Worm (Caenorhabditis elegans) whole organism, early embryonic: Measurements from ENCODE around the gene slc-9B.2.
A peak's percentile ranks its signal among the peaks of the same experiment; 100 is the strongest.

ENCODE experiments used
- B0310.2 ChIP-seq: sonication (generic microtip); optimal IDR thresholded peaks from 2 replicates; lab custom pipeline; 2016; ENCODE audit warnings: mild to moderate bottlenecking, missing genetic modification characterization, missing compliant biosample characterization
- F13C5.2 ChIP-seq: sonication (generic microtip); optimal IDR thresholded peaks from 2 replicates; lab custom pipeline; 2017; ENCODE audit warnings: mild to moderate bottlenecking, missing genetic modification characterization, inconsistent platforms, missing compliant biosample characterization
- aly-1 ChIP-seq: sonication (generic microtip); optimal IDR thresholded peaks from 2 replicates; lab custom pipeline; 2016; ENCODE audit warnings: missing genetic modification characterization, missing compliant biosample characterization
- ama-1 ChIP-seq: fragments of 150-350 bp; optimal IDR thresholded peaks from 2 replicates; lab custom pipeline; 2014
- ceh-13 ChIP-seq: fragments of 200-800 bp; sonication (Bioruptor generic); optimal IDR thresholded peaks from 2 replicates; lab custom pipeline; 2018; ENCODE audit warnings: mild to moderate bottlenecking, missing genetic modification characterization, missing compliant biosample characterization
- ceh-36 ChIP-seq: sonication (generic microtip); optimal IDR thresholded peaks from 2 replicates; lab custom pipeline; 2016; ENCODE audit warnings: missing genetic modification characterization, inconsistent platforms, missing compliant biosample characterization
- ets-7 ChIP-seq: sonication (generic microtip); optimal IDR thresholded peaks from 2 replicates; lab custom pipeline; 2016; ENCODE audit warnings: missing genotype, missing genetic modification characterization, missing compliant biosample characterization
- flt-1 ChIP-seq: fragments of 200-800 bp; sonication (Bioruptor generic); IDR thresholded peaks from 2 replicates; pipeline ENCODE4 v1.3.6; 2022; ENCODE audit warnings: missing genetic modification characterization, missing compliant biosample characterization
- hmbx-1 ChIP-seq: sonication (generic microtip); optimal IDR thresholded peaks from 2 replicates; lab custom pipeline; 2016; ENCODE audit warnings: mild to moderate bottlenecking, missing genetic modification characterization, missing compliant biosample characterization
- hmg-4 ChIP-seq: fragments of 200-800 bp; sonication (Bioruptor generic); optimal IDR thresholded peaks from 2 replicates; lab custom pipeline; 2018; ENCODE audit warnings: mild to moderate bottlenecking, missing genetic modification characterization, missing compliant biosample characterization
- hnd-1 ChIP-seq: sonication (generic microtip); optimal IDR thresholded peaks from 2 replicates; lab custom pipeline; 2016; ENCODE audit warnings: missing genetic modification characterization, missing compliant biosample characterization
- pes-1 ChIP-seq: fragments of 200-800 bp; sonication (Bioruptor generic); IDR thresholded peaks from 2 replicates; pipeline ENCODE4 v1.3.6; 2022; ENCODE audit warnings: missing genetic modification reagents, missing genetic modification characterization, missing compliant biosample characterization
- scrt-1 ChIP-seq: fragments of 200-800 bp; sonication (Bioruptor generic); IDR thresholded peaks from 2 replicates; pipeline ENCODE4 v1.3.6; 2022; ENCODE audit warnings: missing genetic modification characterization, missing compliant biosample characterization
- sea-1 ChIP-seq: fragments of 200-800 bp; sonication (Bioruptor generic); conservative IDR thresholded peaks from 2 replicates; pipeline ENCODE4 v1.3.6; 2022; ENCODE audit warnings: missing genetic modification characterization, missing compliant biosample characterization
- tbx-11 ChIP-seq: fragments of 200-800 bp; sonication (Bioruptor generic); IDR thresholded peaks from 2 replicates; pipeline ENCODE4 v1.3.6; 2022; ENCODE audit warnings: missing genetic modification characterization, missing compliant biosample characterization
- tbx-37 ChIP-seq: fragments of 200-800 bp; sonication (Bioruptor generic); conservative IDR thresholded peaks from 2 replicates; pipeline ENCODE4 v1.3.6; 2022; ENCODE audit warnings: missing genetic modification reagents, missing genetic modification characterization, missing compliant biosample characterization
- tra-4 ChIP-seq: sonication (generic microtip); optimal IDR thresholded peaks from 2 replicates; lab custom pipeline; 2017; ENCODE audit warnings: missing genetic modification characterization, missing compliant biosample characterization

The slc-9B.2 gene

ce11 chrV:16333412-16333811 lies 5.4 kb upstream of the slc-9B.2 start, which contains the start of gene srh-167:
TSS of gene srh-167 (plus strand) at chrV:16333712.
- TF ChIP-seq flt-1 (GFP tag; lab: Robert Waterston, UW) (no peak), pes-1 (GFP tag; lab: Robert Waterston, UW) (no peak), ceh-13 (no peak), tra-4 (tag; lab: Kevin White, UChicago) (no peak), tbx-11 (GFP tag; lab: Robert Waterston, UW) (no peak), scrt-1 (no peak), ets-7 (tag; lab: Kevin White, UChicago) (no peak), hmg-4 (GFP tag; lab: Kevin White, UChicago) (no peak), ceh-36 (tag; lab: Kevin White, UChicago) (no peak), F13C5.2 (tag; lab: Kevin White, UChicago) (no peak), sea-1 (GFP tag; lab: Robert Waterston, UW) (no peak), hmbx-1 (tag; lab: Kevin White, UChicago) (no peak), B0310.2 (tag; lab: Kevin White, UChicago) (no peak), tbx-37 (GFP tag; lab: Robert Waterston, UW) (no peak), hnd-1 (tag; lab: Kevin White, UChicago) (no peak), aly-1 (no peak), ama-1 (lab: Kevin White, UChicago) (no peak)

- no peak for TF ChIP-seq F13C5.2 (tag; lab: Kevin White, UChicago)
- TF ChIP-seq ceh-36 (tag; lab: Kevin White, UChicago) = no peak
- no peak for TF ChIP-seq tbx-37 (GFP tag; lab: Robert Waterston, UW)
- no peak for TF ChIP-seq hmg-4 (GFP tag; lab: Kevin White, UChicago)
- TF ChIP-seq aly-1 = no peak
Observed at ce11 chrV:16336326-16336725, 2.5 kb upstream of the slc-9B.2 start, which contains the start of gene srw-87. TSS of gene srw-87 (plus strand) at chrV:16336626.

- TF ChIP-seq tra-4 (tag; lab: Kevin White, UChicago) (no peak), ceh-36 (tag; lab: Kevin White, UChicago) (no peak), hmg-4 (GFP tag; lab: Kevin White, UChicago) (no peak), hnd-1 (tag; lab: Kevin White, UChicago) (no peak), hmbx-1 (tag; lab: Kevin White, UChicago) (no peak)
Observed at ce11 chrV:16342258-16342618, 3.4 kb downstream of the slc-9B.2 start, which contains the start of gene nhr-193. TSS of gene nhr-193 (plus strand) at chrV:16342308.

- TF ChIP-seq hmg-4 (GFP tag; lab: Kevin White, UChicago) (no peak), F13C5.2 (tag; lab: Kevin White, UChicago) (no peak), tbx-37 (GFP tag; lab: Robert Waterston, UW) (no peak), sea-1 (GFP tag; lab: Robert Waterston, UW) (no peak), ceh-36 (tag; lab: Kevin White, UChicago) (no peak), ceh-13 (no peak), ets-7 (tag; lab: Kevin White, UChicago) (no peak), ama-1 (lab: Kevin White, UChicago) (no peak), hnd-1 (tag; lab: Kevin White, UChicago) (no peak), scrt-1 (no peak), tbx-11 (GFP tag; lab: Robert Waterston, UW) (no peak), tra-4 (tag; lab: Kevin White, UChicago) (no peak), pes-1 (GFP tag; lab: Robert Waterston, UW) (no peak), flt-1 (GFP tag; lab: Robert Waterston, UW) (no peak), aly-1 (no peak), B0310.2 (tag; lab: Kevin White, UChicago) (no peak), hmbx-1 (tag; lab: Kevin White, UChicago) (no peak)
Observed at ce11 chrV:16346406-16347108, 7.7 kb downstream of the slc-9B.2 start, which contains the start of the genes W08G11.5 and W08G11.1. TSS of gene W08G11.5 (minus strand) at chrV:16346506. TSS of gene W08G11.1 (plus strand) at chrV:16347058.

- TF ChIP-seq ceh-13 = no peak
- no peak for TF ChIP-seq ets-7 (tag; lab: Kevin White, UChicago)
- no peak for TF ChIP-seq tra-4 (tag; lab: Kevin White, UChicago)
- no peak for TF ChIP-seq flt-1 (GFP tag; lab: Robert Waterston, UW)
- no peak for TF ChIP-seq ceh-36 (tag; lab: Kevin White, UChicago)
- TF ChIP-seq scrt-1 = no peak
- no peak for TF ChIP-seq hmbx-1 (tag; lab: Kevin White, UChicago)
- TF ChIP-seq pes-1 (GFP tag; lab: Robert Waterston, UW) = no peak
- no peak for TF ChIP-seq B0310.2 (tag; lab: Kevin White, UChicago)
- no peak for TF ChIP-seq aly-1
- no peak for TF ChIP-seq tbx-11 (GFP tag; lab: Robert Waterston, UW)
- no peak for TF ChIP-seq hmg-4 (GFP tag; lab: Kevin White, UChicago)
- no peak for TF ChIP-seq ama-1 (lab: Kevin White, UChicago)
- TF ChIP-seq sea-1 (GFP tag; lab: Robert Waterston, UW) = no peak
- no peak for TF ChIP-seq hnd-1 (tag; lab: Kevin White, UChicago)
- no peak for TF ChIP-seq F13C5.2 (tag; lab: Kevin White, UChicago)
- TF ChIP-seq tbx-37 (GFP tag; lab: Robert Waterston, UW) = no peak
Observed at ce11 chrV:16350061-16350460, 11.2 kb downstream of the slc-9B.2 start.

ce11 chrV:16350775-16351378 lies 12.0 kb downstream of the slc-9B.2 start:
- TF ChIP-seq hmg-4 (GFP tag; lab: Kevin White, UChicago) (peak; percentile 13), tbx-11 (GFP tag; lab: Robert Waterston, UW) (no peak)

- no peak for TF ChIP-seq pes-1 (GFP tag; lab: Robert Waterston, UW)
- TF ChIP-seq scrt-1 = no peak
- TF ChIP-seq hmg-4 (GFP tag; lab: Kevin White, UChicago) = no peak
- TF ChIP-seq tbx-37 (GFP tag; lab: Robert Waterston, UW) = no peak
- TF ChIP-seq aly-1 = no peak
Observed at ce11 chrV:16351757-16352156, 12.9 kb downstream of the slc-9B.2 start.
